Worm (Caenorhabditis elegans) whole organism, midembryonic: ENCODE measurements around the gene col-97.

Source experiments
- cog-1 ChIP-seq: sonication (generic microtip); optimal IDR thresholded peaks from 2 replicates; lab custom pipeline; 2016; ENCODE audit warnings: missing genetic modification characterization, missing compliant biosample characterization
- klf-2 ChIP-seq: fragments of 200-800 bp; sonication (Bioruptor generic); conservative IDR thresholded peaks from 2 replicates; pipeline ENCODE4 v1.3.6; 2022; ENCODE audit warnings: missing genetic modification reagents, missing genetic modification characterization, missing compliant biosample characterization
- ztf-23 ChIP-seq: fragments of 200-800 bp; sonication (Bioruptor generic); IDR thresholded peaks from 2 replicates; pipeline ENCODE4 v1.3.6; 2022; ENCODE audit warnings: missing genetic modification reagents, missing genetic modification characterization, missing compliant biosample characterization
- ztf-29 ChIP-seq: fragments of 200-800 bp; sonication (Bioruptor generic); IDR thresholded peaks from 2 replicates; pipeline ENCODE4 v1.3.6; 2022; ENCODE audit warnings: missing genetic modification reagents, missing genetic modification characterization, missing compliant biosample characterization

- TF ChIP-seq klf-2 (no peak), cog-1 (tag; lab: Kevin White, UChicago) (no peak), ztf-23 (GFP tag; lab: Robert Waterston, UW) (no peak), ztf-29 (GFP tag; lab: Robert Waterston, UW) (no peak)
Measured at ce11 chrIII:13027949-13028348, 34.4 kb upstream of the col-97 start.
